Worm (Caenorhabditis elegans) whole organism, L4 larva: Measurements from ENCODE around the gene wrt-4.

Experiments used
- F26F4.8 ChIP-seq: fragments of 200-800 bp; sonication (Bioruptor generic); conservative IDR thresholded peaks from 2 replicates; pipeline ENCODE4 v1.3.6; 2022; ENCODE audit warnings: missing genetic modification characterization, missing compliant biosample characterization
- F37D6.2 ChIP-seq: sonication (generic microtip); optimal IDR thresholded peaks from 2 replicates; lab custom pipeline; 2016; ENCODE audit warnings: mild to moderate bottlenecking, missing genetic modification characterization, missing compliant biosample characterization
- T20F7.1 ChIP-seq: fragments of 200-800 bp; sonication (Bioruptor generic); optimal IDR thresholded peaks from 2 replicates; lab custom pipeline; 2018; ENCODE audit warnings: mild to moderate bottlenecking, missing genetic modification characterization, missing compliant biosample characterization
- T26A8.4 ChIP-seq: fragments of 200-800 bp; sonication (Bioruptor generic); IDR thresholded peaks from 2 replicates; pipeline ENCODE4 v1.3.6; 2022; ENCODE audit warnings: missing genetic modification characterization, missing compliant biosample characterization
- ZK337.2 ChIP-seq: fragments of 200-800 bp; sonication (Bioruptor generic); IDR thresholded peaks from 2 replicates; pipeline ENCODE4 v1.3.6; 2022; ENCODE audit warnings: missing genetic modification reagents, missing genetic modification characterization, missing compliant biosample characterization
- aha-1 ChIP-seq: fragments of 150-350 bp; peaks from one replicate; lab custom pipeline; 2014; ENCODE audit warnings: missing biosample characterization, missing genetic modification characterization
- aly-2 ChIP-seq: sonication (generic microtip); optimal IDR thresholded peaks from 2 replicates; lab custom pipeline; 2018; ENCODE audit warnings: missing biosample characterization, missing genetic modification characterization
- ceh-28 ChIP-seq: fragments of 150-350 bp; optimal IDR thresholded peaks from 2 replicates; lab custom pipeline; 2014; ENCODE audit warnings: missing biosample characterization, missing genetic modification reagents, missing genetic modification characterization
- ceh-32 ChIP-seq: sonication (generic microtip); optimal IDR thresholded peaks from 2 replicates; lab custom pipeline; 2016; ENCODE audit warnings: mild to moderate bottlenecking, missing genetic modification characterization, missing compliant biosample characterization; ENCODE audit not compliant: poor library complexity
- ceh-82 ChIP-seq: sonication (generic microtip); optimal IDR thresholded peaks from 2 replicates; lab custom pipeline; 2017; ENCODE audit warnings: missing biosample characterization, missing genetic modification characterization
- ces-1 ChIP-seq: fragments of 150-350 bp; sonication (generic microtip); optimal IDR thresholded peaks from 4 replicates; lab custom pipeline; 2014; ENCODE audit warnings: missing biosample characterization, missing genetic modification reagents, missing genetic modification characterization
- cey-2 ChIP-seq: sonication (generic microtip); optimal IDR thresholded peaks from 3 replicates; lab custom pipeline; 2017; ENCODE audit warnings: missing genetic modification characterization, mild to moderate bottlenecking, missing compliant biosample characterization, antibody characterized with exemption, borderline replicate concordance; ENCODE audit not compliant: insufficient read depth
- ctbp-1 ChIP-seq: fragments of 200-800 bp; sonication (Bioruptor generic); IDR thresholded peaks from 2 replicates; pipeline ENCODE4 v1.3.6; 2022; ENCODE audit warnings: missing genetic modification reagents, missing genetic modification characterization, missing compliant biosample characterization
- daf-12 ChIP-seq: fragments of 150-350 bp; optimal IDR thresholded peaks from 2 replicates; lab custom pipeline; 2014; ENCODE audit warnings: missing biosample characterization, missing genetic modification reagents, missing genetic modification characterization
- daf-16 ChIP-seq, 3 experiments: sonication (generic microtip); optimal IDR thresholded peaks; 2 replicates each; lab custom pipeline; 2016 to 2017; ENCODE audit warnings: missing genetic modification characterization in 3 of 3, missing genetic modification reagents in 3 of 3, mild to moderate bottlenecking in 2 of 3, missing compliant biosample characterization in 2 of 3, missing biosample characterization in 1 of 3, moderate library complexity in 1 of 3
- dmd-6 ChIP-seq: fragments of 200-800 bp; sonication (Bioruptor generic); IDR thresholded peaks from 2 replicates; pipeline ENCODE4 v1.3.6; 2022; ENCODE audit warnings: missing genetic modification reagents, missing genetic modification characterization, missing compliant biosample characterization
- duxl-1 ChIP-seq: sonication (generic microtip); optimal IDR thresholded peaks from 2 replicates; lab custom pipeline; 2016; ENCODE audit warnings: mild to moderate bottlenecking, missing genetic modification characterization, moderate library complexity, missing compliant biosample characterization; ENCODE audit not compliant: poor library complexity
- dve-1 ChIP-seq: sonication (generic microtip); optimal IDR thresholded peaks from 2 replicates; lab custom pipeline; 2017; ENCODE audit warnings: antibody characterized with exemption, mild to moderate bottlenecking, missing genetic modification characterization, missing compliant biosample characterization; ENCODE audit not compliant: insufficient read depth
- hlh-11 ChIP-seq: fragments of 200-800 bp; sonication (Bioruptor generic); optimal IDR thresholded peaks from 2 replicates; lab custom pipeline; 2018; ENCODE audit warnings: mild to moderate bottlenecking, missing genetic modification characterization, missing compliant biosample characterization
- hlh-30 ChIP-seq: sonication (generic microtip); optimal IDR thresholded peaks from 2 replicates; lab custom pipeline; 2017; ENCODE audit warnings: antibody characterized with exemption, mild to moderate bottlenecking, missing genetic modification characterization, missing compliant biosample characterization; ENCODE audit not compliant: insufficient read depth
- hmg-1.1 ChIP-seq: fragments of 200-800 bp; sonication (Bioruptor generic); IDR thresholded peaks from 2 replicates; pipeline ENCODE4 v1.3.6; 2022; ENCODE audit warnings: missing genetic modification reagents, missing genetic modification characterization, missing compliant biosample characterization
- lin-1 ChIP-seq: fragments of 200-800 bp; sonication (Bioruptor generic); IDR thresholded peaks from 2 replicates; pipeline ENCODE4 v1.3.6; 2022; ENCODE audit warnings: missing genetic modification reagents, missing genetic modification characterization, missing compliant biosample characterization
- lin-13 ChIP-seq: fragments of 150-350 bp; optimal IDR thresholded peaks from 2 replicates; lab custom pipeline; 2014; ENCODE audit warnings: missing biosample characterization, missing genetic modification reagents, missing genetic modification characterization
- lin-38 ChIP-seq: fragments of 200-800 bp; sonication (Bioruptor generic); IDR thresholded peaks from 2 replicates; pipeline ENCODE4 v1.3.6; 2022; ENCODE audit warnings: missing genetic modification reagents, missing genetic modification characterization, missing compliant biosample characterization
- lir-3 ChIP-seq: sonication (generic microtip); optimal IDR thresholded peaks from 2 replicates; lab custom pipeline; 2016; ENCODE audit warnings: mild to moderate bottlenecking, missing genetic modification characterization, missing compliant biosample characterization
- lsy-2 ChIP-seq, 2 experiments: fragments of 150-350 bp in 1 of 2; sonication (generic microtip) in 1 of 2; optimal IDR thresholded peaks; 2 replicates each; lab custom pipeline; 2014 to 2017; ENCODE audit warnings: missing biosample characterization in 2 of 2, missing genetic modification characterization in 2 of 2
- madf-5 ChIP-seq, 2 experiments: fragments of 200-800 bp; sonication (Bioruptor generic); IDR thresholded peaks; 2 replicates each; pipeline ENCODE4 v1.3.6; 2022; ENCODE audit warnings: missing compliant biosample characterization in 2 of 2, missing genetic modification characterization in 2 of 2
- mdl-1 ChIP-seq, 2 experiments: fragments of 150-350 bp in 1 of 2; sonication (generic microtip) in 1 of 2; optimal IDR thresholded peaks; 2 replicates each; lab custom pipeline; 2014 to 2017; ENCODE audit warnings: missing biosample characterization in 2 of 2, missing genetic modification characterization in 2 of 2
- mdt-29 ChIP-seq: fragments of 200-800 bp; sonication (Bioruptor generic); IDR thresholded peaks from 2 replicates; pipeline ENCODE4 v1.3.6; 2022; ENCODE audit warnings: missing genetic modification reagents, missing genetic modification characterization, missing compliant biosample characterization
- mep-1 ChIP-seq: fragments of 150-350 bp; sonication (generic microtip); optimal IDR thresholded peaks from 3 replicates; lab custom pipeline; 2014; ENCODE audit warnings: missing biosample characterization, missing genetic modification characterization
- mes-2 ChIP-seq: sonication (generic microtip); optimal IDR thresholded peaks from 2 replicates; lab custom pipeline; 2016; ENCODE audit warnings: missing genotype, mild to moderate bottlenecking, missing genetic modification characterization, missing compliant biosample characterization; ENCODE audit not compliant: poor library complexity, severe bottlenecking
- mxl-2 ChIP-seq: fragments of 200-800 bp; sonication (Bioruptor generic); conservative IDR thresholded peaks from 2 replicates; pipeline ENCODE4 v1.3.6; 2022; ENCODE audit warnings: missing genetic modification reagents, missing genetic modification characterization, missing compliant biosample characterization
- mxl-3 ChIP-seq: fragments of 200-800 bp; sonication (Bioruptor generic); optimal IDR thresholded peaks from 2 replicates; lab custom pipeline; 2018; ENCODE audit warnings: mild to moderate bottlenecking, missing genetic modification characterization, missing compliant biosample characterization
- nhr-10 ChIP-seq: fragments of 150-350 bp; optimal IDR thresholded peaks from 2 replicates; lab custom pipeline; 2014; ENCODE audit warnings: missing biosample characterization, missing genetic modification characterization
- nhr-102 ChIP-seq: sonication (generic microtip); optimal IDR thresholded peaks from 2 replicates; lab custom pipeline; 2016; ENCODE audit warnings: mild to moderate bottlenecking, missing genetic modification characterization, moderate library complexity, missing compliant biosample characterization
- nhr-11 ChIP-seq: fragments of 150-350 bp; optimal IDR thresholded peaks from 2 replicates; lab custom pipeline; 2014; ENCODE audit warnings: missing biosample characterization, missing genetic modification characterization
- nhr-111 ChIP-seq: fragments of 200-800 bp; sonication (Bioruptor generic); optimal IDR thresholded peaks from 2 replicates; lab custom pipeline; 2018; ENCODE audit warnings: mild to moderate bottlenecking, missing genetic modification characterization, missing compliant biosample characterization
- nhr-28 ChIP-seq: fragments of 150-350 bp; optimal IDR thresholded peaks from 2 replicates; lab custom pipeline; 2014; ENCODE audit warnings: missing biosample characterization, missing genetic modification characterization
- nhr-48 ChIP-seq: sonication (generic microtip); optimal IDR thresholded peaks from 2 replicates; lab custom pipeline; 2016; ENCODE audit warnings: mild to moderate bottlenecking, missing genetic modification characterization, missing compliant biosample characterization
- nhr-77 ChIP-seq: fragments of 150-350 bp; optimal IDR thresholded peaks from 2 replicates; lab custom pipeline; 2014; ENCODE audit warnings: missing biosample characterization, missing genetic modification characterization
- pha-4 ChIP-seq, 2 experiments: fragments of 150-350 bp in 1 of 2; fragments of 200-800 bp in 1 of 2; sonication (Bioruptor generic) in 1 of 2; IDR thresholded peaks in 1 of 2; optimal IDR thresholded peaks in 1 of 2; 2 replicates each; pipeline versions ENCODE4 v1.3.6 to Lab custom; 2014 to 2022; ENCODE audit warnings: missing genetic modification characterization in 2 of 2, missing genetic modification reagents in 2 of 2, missing biosample characterization in 1 of 2, missing compliant biosample characterization in 1 of 2
- php-3 ChIP-seq: fragments of 200-800 bp; sonication (Bioruptor generic); IDR thresholded peaks from 2 replicates; pipeline ENCODE4 v1.3.6; 2022; ENCODE audit warnings: missing genetic modification reagents, missing genetic modification characterization, missing compliant biosample characterization
- pqm-1 ChIP-seq: sonication (generic microtip); optimal IDR thresholded peaks from 2 replicates; lab custom pipeline; 2017; ENCODE audit warnings: missing biosample characterization, missing genetic modification characterization
- snpc-1.2 ChIP-seq: fragments of 200-800 bp; sonication (Bioruptor generic); IDR thresholded peaks from 2 replicates; pipeline ENCODE4 v1.3.6; 2022; ENCODE audit warnings: missing genetic modification reagents, missing genetic modification characterization, missing compliant biosample characterization
- tra-1 ChIP-seq: fragments of 200-800 bp; sonication (Bioruptor generic); IDR thresholded peaks from 2 replicates; pipeline ENCODE4 v1.3.6; 2022; ENCODE audit warnings: missing genetic modification reagents, missing genetic modification characterization, missing compliant biosample characterization
- unc-39 ChIP-seq: sonication (generic microtip); optimal IDR thresholded peaks from 2 replicates; lab custom pipeline; 2017; ENCODE audit warnings: missing biosample characterization, missing genetic modification characterization
- unc-62 ChIP-seq, 3 experiments: fragments of 150-350 bp in 1 of 3; sonication (generic microtip); optimal IDR thresholded peaks in 2 of 3; peaks in 1 of 3; 1 replicate in 1 of 3; 2 replicates in 2 of 3; lab custom pipeline; 2014 to 2017; ENCODE audit warnings: missing biosample characterization in 3 of 3, missing genetic modification characterization in 3 of 3, missing genetic modification reagents in 3 of 3, missing genotype in 1 of 3
- zag-1 ChIP-seq: fragments of 150-350 bp; optimal IDR thresholded peaks from 2 replicates; lab custom pipeline; 2014; ENCODE audit warnings: missing biosample characterization, missing genetic modification characterization

The wrt-4 gene

ce11 chrX:15779503-15779902, 22.4 kb upstream of the wrt-4 start:
- TF ChIP-seq duxl-1 (tag; lab: Kevin White, UChicago) (no peak), snpc-1.2 (GFP tag; lab: Robert Waterston, UW) (no peak), aha-1 (tag; lab: Kevin White, UChicago) (peak; percentile 92), php-3 (GFP tag; lab: Robert Waterston, UW) (peak; percentile 53; the same call in 1 of the 2 replicates), dve-1 (tag; lab: Kevin White, UChicago) (peak; percentile 94), hlh-11 (peak; percentile 94), daf-16 (GFP tag; optimal IDR thresholded peaks at IDR 0.05; lab: Kevin White, UChicago) (peak in 1 of 2 experiments; percentile 29), daf-16 (tag; optimal IDR thresholded peaks at IDR 0.05; lab: Kevin White, UChicago) (peak; percentile 78), T26A8.4 (GFP tag; lab: Robert Waterston, UW) (peak; percentile 43), aly-2 (tag; lab: Kevin White, UChicago) (no peak), lsy-2 (tag; optimal IDR thresholded peaks at IDR 0.05; lab: Kevin White, UChicago) (peak; percentile 34 to 89), ZK337.2 (GFP tag; lab: Robert Waterston, UW) (no peak), nhr-111 (GFP tag; lab: Kevin White, UChicago) (no peak), mxl-2 (no peak), nhr-10 (tag; lab: Kevin White, UChicago) (peak; percentile 43), ceh-28 (tag; lab: Kevin White, UChicago) (no peak), T20F7.1 (peak; percentile 65), ceh-82 (tag; lab: Kevin White, UChicago) (no peak), ceh-32 (tag; lab: Kevin White, UChicago) (no peak), ces-1 (no peak), mep-1 (tag; lab: Kevin White, UChicago) (peak; percentile 76), lin-1 (peak; percentile 90), lir-3 (tag; lab: Kevin White, UChicago) (no peak), dmd-6 (GFP tag; lab: Robert Waterston, UW) (peak; percentile 93), unc-62 (GFP tag; optimal IDR thresholded peaks at IDR 0.05 in 1 of 2; lab: Kevin White, UChicago) (peak in 1 of 2 experiments; percentile 96), unc-62 (tag; optimal IDR thresholded peaks at IDR 0.05; lab: Kevin White, UChicago) (no peak), mdt-29 (peak; percentile 34; the same call in 1 of the 2 replicates), mdl-1 (tag; optimal IDR thresholded peaks at IDR 0.05; lab: Kevin White, UChicago) (peak in 1 of 2 experiments; percentile 61), lin-13 (peak; percentile 35), lin-38 (GFP tag; lab: Robert Waterston, UW) (peak; percentile 42), F26F4.8 (GFP tag; lab: Robert Waterston, UW) (no peak), tra-1 (GFP tag; lab: Robert Waterston, UW) (peak; percentile 65), daf-12 (no peak), madf-5 (GFP tag; IDR thresholded peaks at IDR 0.05; lab: Robert Waterston, UW) (no peak), nhr-11 (tag; lab: Kevin White, UChicago) (peak; percentile 34), zag-1 (no peak), hmg-1.1 (0 out of 2 replicates have a peak, but pooled peaks have one; percentile 31), ctbp-1 (GFP tag; lab: Robert Waterston, UW) (0 out of 2 replicates have a peak, but pooled peaks have one; percentile 11), pqm-1 (tag; lab: Kevin White, UChicago) (peak; percentile 98), hlh-30 (tag; lab: Kevin White, UChicago) (peak; percentile 90), mxl-3 (GFP tag; lab: Kevin White, UChicago) (peak; percentile 72), unc-39 (no peak), pha-4 (GFP tag; IDR thresholded peaks at IDR 0.05; lab: Robert Waterston, UW) (peak; percentile 19; the same call in 1 of the 2 replicates), pha-4 (tag; optimal IDR thresholded peaks at IDR 0.05; lab: Kevin White, UChicago) (no peak), F37D6.2 (tag; lab: Kevin White, UChicago) (no peak), nhr-102 (tag; lab: Kevin White, UChicago) (peak; percentile 37), nhr-48 (peak; percentile 70), nhr-77 (tag; lab: Kevin White, UChicago) (peak; percentile 69), nhr-28 (peak; percentile 94), cey-2 (tag; lab: Kevin White, UChicago) (no peak), mes-2 (peak; percentile 42)
